Worm (Caenorhabditis elegans): ENCODE results near the gene ndnf-1.
A peak's percentile ranks its signal among the peaks of the same experiment; 100 is the strongest.

Gene ndnf-1

DNA sequence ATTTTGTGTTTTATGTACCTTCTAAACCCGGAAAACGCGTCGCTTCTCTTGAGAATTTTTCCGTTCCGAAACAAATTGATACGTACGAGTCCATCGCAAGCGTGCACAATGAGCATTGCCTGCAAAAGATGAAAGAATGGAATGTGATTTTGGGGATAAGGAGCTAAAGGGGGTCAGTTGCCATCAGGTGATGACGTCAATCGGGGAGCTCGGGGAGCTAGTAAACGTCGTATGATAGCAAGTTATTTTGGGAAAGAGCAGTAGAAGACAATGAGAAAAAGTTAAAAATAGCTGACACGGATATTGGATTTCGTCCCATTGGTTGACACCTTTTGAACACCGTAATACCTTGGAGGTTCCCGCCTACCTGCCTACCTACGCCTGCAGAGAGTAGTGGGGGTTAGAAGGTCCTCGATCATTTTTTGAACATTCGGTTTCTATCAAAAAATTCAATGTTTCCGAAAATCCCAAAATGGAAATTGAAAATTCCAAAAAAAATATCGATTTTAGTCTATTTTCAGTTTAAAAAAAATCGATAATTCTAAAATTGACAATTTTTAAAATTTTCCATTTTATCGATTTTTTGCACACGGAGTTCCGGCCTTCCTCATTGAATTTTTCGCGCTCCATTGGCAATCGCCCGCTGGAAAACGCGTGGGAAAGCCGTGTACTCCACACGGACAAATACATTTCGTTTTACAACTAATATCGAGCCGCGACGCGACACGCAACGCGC lies 2.7 kb downstream of the ndnf-1 start:
- peak; percentile 67 for TF ChIP-seq T22C8.4 (GFP tag; IDR thresholded peaks at IDR 0.05)
- TF ChIP-seq ztf-29 (GFP tag; IDR thresholded peaks at IDR 0.05): no peak

DNA sequence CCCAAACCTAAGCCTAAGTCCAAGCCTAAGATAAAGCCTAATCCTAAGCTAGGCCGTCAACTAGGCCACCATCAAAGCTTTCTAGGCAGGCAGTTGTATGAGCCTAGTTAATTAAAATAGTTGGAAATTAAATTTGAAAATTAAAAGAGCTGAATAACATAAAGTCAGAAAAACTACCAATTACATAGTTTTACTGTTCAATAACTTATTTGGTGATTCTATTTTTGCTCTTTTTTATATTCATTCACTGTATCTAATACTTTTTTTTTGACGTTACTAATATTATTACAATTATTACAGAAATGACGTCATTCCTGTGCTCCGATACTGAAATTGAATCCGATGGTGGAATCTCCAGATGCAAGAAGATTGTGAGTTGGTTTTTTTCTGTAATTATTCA lies 9.3 kb downstream of the ndnf-1 start, which contains the start of gene lin-22:
Gene lin-22 (plus strand): TSS at position 301 of the 400 bp plus-strand sequence.
- TF ChIP-seq tab-1 (GFP tag; IDR thresholded peaks at IDR 0.05) (no peak), ref-1 (GFP tag; conservative IDR thresholded peaks at IDR 0.05) (no peak), flt-1 (GFP tag; IDR thresholded peaks at IDR 0.05) (no peak), ztf-29 (GFP tag; IDR thresholded peaks at IDR 0.05) (no peak), ztf-23 (GFP tag; IDR thresholded peaks at IDR 0.05) (no peak), T22C8.4 (GFP tag; IDR thresholded peaks at IDR 0.05) (no peak), klf-2 (GFP tag; conservative IDR thresholded peaks at IDR 0.05) (no peak), cog-1 (tag; optimal IDR thresholded peaks at IDR 0.05) (no peak), med-1 (GFP tag; optimal IDR thresholded peaks at IDR 0.05; ENCODE audit: insufficient read depth) (no peak)

DNA sequence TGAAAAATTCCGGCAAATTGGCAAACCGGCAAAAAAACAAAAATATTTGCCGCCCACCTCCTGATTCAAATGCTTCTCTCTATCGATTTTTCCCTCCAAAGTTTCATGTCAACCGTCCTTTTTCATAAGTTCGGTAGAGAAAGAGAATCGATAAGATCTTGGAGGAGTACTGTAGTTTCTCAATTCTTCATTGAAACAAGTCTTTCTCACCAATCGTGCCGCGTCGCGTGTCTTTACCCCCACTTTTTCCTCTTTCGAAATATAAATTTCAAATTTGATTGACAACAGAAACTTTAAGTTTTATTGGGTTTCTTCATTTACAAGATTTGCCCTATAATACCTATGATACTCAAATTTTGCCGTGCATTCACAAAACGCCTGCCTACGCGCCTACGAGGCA lies 10.2 kb downstream of the ndnf-1 start:
- TF ChIP-seq klf-2 (GFP tag; conservative IDR thresholded peaks at IDR 0.05) (no peak), cog-1 (tag; optimal IDR thresholded peaks at IDR 0.05) (no peak), ztf-29 (GFP tag; IDR thresholded peaks at IDR 0.05) (no peak), T22C8.4 (GFP tag; IDR thresholded peaks at IDR 0.05) (no peak), tab-1 (GFP tag; IDR thresholded peaks at IDR 0.05) (no peak), flt-1 (GFP tag; IDR thresholded peaks at IDR 0.05) (no peak), med-1 (GFP tag; optimal IDR thresholded peaks at IDR 0.05; ENCODE audit: insufficient read depth) (no peak), ztf-23 (GFP tag; IDR thresholded peaks at IDR 0.05) (no peak), ref-1 (GFP tag; conservative IDR thresholded peaks at IDR 0.05) (no peak)

DNA sequence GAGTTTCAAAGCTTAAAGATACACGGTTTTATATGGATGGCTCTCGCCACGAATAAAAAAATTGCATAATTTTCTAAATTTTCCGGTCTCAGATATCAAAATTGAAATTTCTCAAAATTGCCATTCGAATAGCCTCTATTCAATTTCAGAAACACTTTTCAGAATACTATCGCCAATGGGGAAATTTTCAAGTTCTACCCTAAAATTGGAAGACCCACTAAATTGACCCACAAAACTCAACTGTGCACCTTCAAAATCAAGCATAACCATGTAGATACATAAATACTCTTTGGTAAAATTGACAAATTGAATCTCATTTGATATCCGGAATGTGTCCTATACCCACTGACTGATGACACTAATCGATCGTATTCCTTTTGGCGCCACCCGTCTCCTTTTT lies 12.5 kb downstream of the ndnf-1 start:
- no peak for TF ChIP-seq tab-1 (GFP tag; IDR thresholded peaks at IDR 0.05)

DNA sequence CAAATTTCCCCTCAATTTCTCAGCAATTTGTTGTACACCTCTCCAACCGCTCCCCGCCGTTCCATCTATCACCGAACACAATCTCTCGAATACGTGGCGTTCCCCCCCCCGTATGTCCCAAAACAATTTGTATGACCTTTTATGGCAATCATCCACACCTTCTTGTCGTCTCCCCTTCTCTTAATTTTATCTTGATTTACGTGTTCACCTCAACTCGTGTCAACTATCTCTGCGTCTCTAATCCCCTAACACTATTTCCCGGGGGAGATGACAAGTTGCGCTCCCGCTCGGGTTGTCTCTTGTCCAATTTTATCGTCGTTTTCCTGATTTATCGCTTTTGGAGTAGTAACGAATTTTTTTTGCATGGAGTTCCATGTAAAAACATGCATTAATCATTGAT lies 14.1 kb downstream of the ndnf-1 start:
- peak; percentile 40 for TF ChIP-seq cog-1 (tag; optimal IDR thresholded peaks at IDR 0.05)
- TF ChIP-seq ztf-23 (GFP tag; IDR thresholded peaks at IDR 0.05): no peak
- no peak for TF ChIP-seq med-1 (GFP tag; optimal IDR thresholded peaks at IDR 0.05; ENCODE audit: insufficient read depth)
- 0 out of 2 replicates have a peak, but pooled peaks have one; percentile 8 for TF ChIP-seq flt-1 (GFP tag; IDR thresholded peaks at IDR 0.05)

DNA sequence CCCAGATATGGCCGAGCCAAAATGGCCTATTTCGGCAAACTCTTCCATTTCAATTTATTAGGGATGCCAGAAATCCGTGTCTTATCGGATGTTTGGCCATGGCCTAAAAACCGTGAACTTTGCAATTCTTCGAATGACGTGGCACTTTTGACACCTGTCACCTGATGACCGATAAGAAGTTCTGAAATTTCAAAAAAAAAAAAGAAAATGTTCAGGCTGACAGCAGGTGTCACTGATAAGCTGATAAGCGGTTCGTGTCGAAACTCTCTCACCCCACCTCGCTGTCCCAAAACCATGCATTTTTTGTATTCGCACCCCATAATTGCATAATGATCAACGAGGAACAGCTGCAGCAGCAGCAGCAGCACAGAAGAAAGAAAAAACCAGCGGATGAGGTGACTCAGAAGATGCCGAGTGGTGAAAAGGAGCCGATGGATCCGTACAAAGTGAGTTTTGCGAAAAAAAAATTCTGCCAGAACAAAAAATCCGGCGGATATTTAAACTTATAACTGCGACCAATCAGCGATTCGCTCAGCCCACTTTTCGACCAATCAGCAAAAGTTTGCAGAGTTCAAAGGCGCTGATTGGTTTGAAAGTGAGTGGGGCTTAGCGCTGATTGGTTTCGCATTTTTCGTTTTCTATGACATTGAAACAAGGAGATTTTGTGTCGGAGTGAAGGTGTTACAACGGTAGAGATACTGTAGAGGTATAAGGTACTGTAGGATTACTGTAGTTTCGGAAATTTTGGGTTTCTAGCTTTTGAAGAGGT lies 16.2 kb downstream of the ndnf-1 start, which contains the start of the genes Y54G2A.28 and vrp-1:
Gene Y54G2A.28 (minus strand): TSS at position 48 of the 769 bp plus-strand sequence.
Gene vrp-1 (plus strand): TSS at position 214 of the 769 bp plus-strand sequence.
- TF ChIP-seq tab-1 (GFP tag; IDR thresholded peaks at IDR 0.05): no peak
- no peak for TF ChIP-seq ztf-23 (GFP tag; IDR thresholded peaks at IDR 0.05)
- TF ChIP-seq ref-1 (GFP tag; conservative IDR thresholded peaks at IDR 0.05): no peak
- TF ChIP-seq T22C8.4 (GFP tag; IDR thresholded peaks at IDR 0.05): no peak
- TF ChIP-seq ztf-29 (GFP tag; IDR thresholded peaks at IDR 0.05): no peak
- TF ChIP-seq flt-1 (GFP tag; IDR thresholded peaks at IDR 0.05): no peak
- no peak for TF ChIP-seq cog-1 (tag; optimal IDR thresholded peaks at IDR 0.05)
- TF ChIP-seq klf-2 (GFP tag; conservative IDR thresholded peaks at IDR 0.05): no peak
- TF ChIP-seq med-1 (GFP tag; optimal IDR thresholded peaks at IDR 0.05; ENCODE audit: insufficient read depth): no peak

DNA sequence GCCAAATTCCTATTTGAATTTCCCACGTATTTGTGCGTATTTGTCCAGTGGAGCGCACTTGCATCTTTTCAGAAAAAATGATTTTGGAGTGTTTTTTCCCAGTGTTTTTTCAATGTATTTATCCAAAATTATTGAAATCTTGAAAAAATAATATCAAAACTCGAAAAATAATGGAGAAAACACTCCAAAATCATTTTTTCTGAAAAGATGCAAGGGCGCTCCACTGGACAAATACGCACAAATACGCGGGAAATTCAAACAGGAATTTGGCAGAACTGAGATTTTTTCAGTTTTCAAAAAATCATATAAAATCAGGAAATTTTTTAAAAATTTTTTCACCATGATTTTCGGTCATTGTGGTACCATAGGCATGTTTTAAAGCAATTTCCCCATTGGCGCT lies 17.1 kb downstream of the ndnf-1 start:
- TF ChIP-seq tab-1 (GFP tag; IDR thresholded peaks at IDR 0.05): no peak
- TF ChIP-seq cog-1 (tag; optimal IDR thresholded peaks at IDR 0.05): no peak
- no peak for TF ChIP-seq ref-1 (GFP tag; conservative IDR thresholded peaks at IDR 0.05)

DNA sequence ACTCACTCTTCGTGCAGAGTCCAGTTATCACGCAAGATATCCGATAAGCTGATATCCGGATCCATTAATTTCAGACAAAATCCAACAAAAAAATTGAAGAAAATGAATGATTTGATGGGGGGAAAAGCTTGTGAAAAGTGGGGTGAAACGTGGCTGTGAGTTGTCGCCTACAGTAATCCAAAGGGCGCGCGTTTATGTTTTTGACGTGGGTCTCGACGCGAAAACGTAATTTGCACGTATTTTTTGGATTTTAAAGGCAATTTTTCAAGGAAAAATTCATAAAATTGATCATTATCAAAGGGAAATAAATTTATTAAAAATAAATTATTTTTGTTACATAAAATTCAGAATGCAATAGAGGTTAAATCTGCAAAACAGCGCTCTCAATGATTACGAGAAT lies 19.9 kb downstream of the ndnf-1 start, which contains the start of gene Y54G2A.73:
Gene Y54G2A.73 (minus strand): TSS at position 65 of the 400 bp plus-strand sequence.
- no peak for TF ChIP-seq med-1 (GFP tag; optimal IDR thresholded peaks at IDR 0.05; ENCODE audit: insufficient read depth)
- TF ChIP-seq cog-1 (tag; optimal IDR thresholded peaks at IDR 0.05): no peak
- TF ChIP-seq ref-1 (GFP tag; conservative IDR thresholded peaks at IDR 0.05): no peak
- TF ChIP-seq ztf-23 (GFP tag; IDR thresholded peaks at IDR 0.05): no peak
- no peak for TF ChIP-seq flt-1 (GFP tag; IDR thresholded peaks at IDR 0.05)
- TF ChIP-seq klf-2 (GFP tag; conservative IDR thresholded peaks at IDR 0.05): no peak
- no peak for TF ChIP-seq T22C8.4 (GFP tag; IDR thresholded peaks at IDR 0.05)
- TF ChIP-seq tab-1 (GFP tag; IDR thresholded peaks at IDR 0.05): no peak
- no peak for TF ChIP-seq ztf-29 (GFP tag; IDR thresholded peaks at IDR 0.05)

DNA sequence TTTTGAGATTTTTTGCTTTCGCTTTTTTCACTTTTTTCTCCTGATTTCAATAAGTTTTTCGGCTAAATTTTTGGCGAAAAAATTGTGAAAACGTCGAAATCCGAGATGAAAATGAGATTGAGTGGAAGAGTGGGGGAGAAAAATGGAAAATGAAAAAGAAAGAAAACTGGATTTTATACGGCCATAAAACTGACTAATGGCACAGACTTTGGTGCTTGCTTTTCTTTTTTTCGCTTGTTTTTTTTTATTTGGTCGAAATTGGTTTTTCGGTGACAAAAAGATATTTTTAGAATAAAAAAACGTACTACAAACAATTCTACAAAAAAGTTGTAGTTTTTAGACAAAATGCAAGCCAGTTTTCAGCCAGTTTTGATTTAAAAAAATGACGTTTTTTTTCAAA lies 25.9 kb downstream of the ndnf-1 start:
- TF ChIP-seq ref-1 (GFP tag; conservative IDR thresholded peaks at IDR 0.05): no peak
- TF ChIP-seq T22C8.4 (GFP tag; IDR thresholded peaks at IDR 0.05): no peak
- TF ChIP-seq ztf-29 (GFP tag; IDR thresholded peaks at IDR 0.05): no peak
- TF ChIP-seq flt-1 (GFP tag; IDR thresholded peaks at IDR 0.05): no peak
- no peak for TF ChIP-seq tab-1 (GFP tag; IDR thresholded peaks at IDR 0.05)

DNA sequence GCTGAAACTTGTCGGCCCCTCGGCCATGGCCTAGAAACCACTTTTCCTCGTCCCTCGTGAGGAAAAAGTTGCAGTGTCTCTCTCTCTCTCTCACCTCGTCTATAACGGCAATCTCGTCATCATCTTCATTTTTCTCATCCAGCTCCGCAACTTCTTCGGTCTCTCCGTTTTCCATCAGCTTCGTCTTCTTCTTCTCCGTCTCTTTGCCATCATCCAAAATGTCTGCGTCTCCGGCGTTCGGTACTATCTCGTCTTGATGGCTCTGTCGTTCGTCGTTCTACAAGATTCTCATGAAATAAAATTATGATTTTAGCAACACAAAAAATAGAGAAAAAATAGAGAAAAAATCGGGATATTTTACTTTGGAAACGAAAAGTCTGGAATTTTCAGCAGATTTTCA lies 27.2 kb downstream of the ndnf-1 start:
- TF ChIP-seq T22C8.4 (GFP tag; IDR thresholded peaks at IDR 0.05) (no peak), klf-2 (GFP tag; conservative IDR thresholded peaks at IDR 0.05) (no peak), ztf-23 (GFP tag; IDR thresholded peaks at IDR 0.05) (no peak), med-1 (GFP tag; optimal IDR thresholded peaks at IDR 0.05; ENCODE audit: insufficient read depth) (no peak), ztf-29 (GFP tag; IDR thresholded peaks at IDR 0.05) (no peak), tab-1 (GFP tag; IDR thresholded peaks at IDR 0.05) (no peak), ref-1 (GFP tag; conservative IDR thresholded peaks at IDR 0.05) (no peak), cog-1 (tag; optimal IDR thresholded peaks at IDR 0.05) (no peak), flt-1 (GFP tag; IDR thresholded peaks at IDR 0.05) (no peak)

All from whole organism, midembryonic.